Worm (Caenorhabditis elegans) whole organism, young adult: Measurements from ENCODE around the gene T01E8.8.

ENCODE experiments used
- B0035.1 ChIP-seq: sonication (generic microtip); optimal IDR thresholded peaks from 2 replicates; lab custom pipeline; 2016; ENCODE audit warnings: missing genetic modification characterization, mild to moderate bottlenecking, missing compliant biosample characterization, missing genotype, missing genetic modification reagents
- F10E7.11 ChIP-seq: sonication (generic microtip); optimal IDR thresholded peaks from 2 replicates; lab custom pipeline; 2017; ENCODE audit warnings: mild to moderate bottlenecking, missing genetic modification characterization, moderate library complexity, missing compliant biosample characterization
- F22D6.2 ChIP-seq: sonication (generic microtip); optimal IDR thresholded peaks from 2 replicates; lab custom pipeline; 2016; ENCODE audit warnings: mild to moderate bottlenecking, missing genetic modification characterization, missing compliant biosample characterization
- F33H1.4 ChIP-seq: fragments of 200-800 bp; sonication (Bioruptor generic); IDR thresholded peaks from 2 replicates; pipeline ENCODE4 v1.3.6; 2022; ENCODE audit warnings: missing genetic modification reagents, missing genetic modification characterization, missing compliant biosample characterization
- F49E8.2 ChIP-seq: sonication (generic microtip); optimal IDR thresholded peaks from 3 replicates; lab custom pipeline; 2017; ENCODE audit warnings: missing genetic modification characterization, mild to moderate bottlenecking, missing compliant biosample characterization, antibody characterized with exemption, moderate library complexity; ENCODE audit not compliant: insufficient read depth
- F57A8.1 ChIP-seq: fragments of 200-800 bp; sonication (Bioruptor generic); optimal IDR thresholded peaks from 2 replicates; lab custom pipeline; 2018; ENCODE audit warnings: mild to moderate bottlenecking, missing genetic modification characterization, moderate library complexity, missing compliant biosample characterization
- F57C9.4 ChIP-seq: sonication (generic microtip); optimal IDR thresholded peaks from 2 replicates; lab custom pipeline; 2017; ENCODE audit warnings: mild to moderate bottlenecking, missing genetic modification characterization, missing compliant biosample characterization
- T26A5.8 ChIP-seq: sonication (generic microtip); optimal IDR thresholded peaks from 2 replicates; lab custom pipeline; 2016; ENCODE audit warnings: missing genetic modification characterization, missing compliant biosample characterization
- Y79H2A.3 ChIP-seq: fragments of 200-800 bp; sonication (Bioruptor generic); conservative IDR thresholded peaks from 2 replicates; pipeline ENCODE4 v1.3.6; 2022; ENCODE audit warnings: missing genetic modification reagents, missing genetic modification characterization, missing compliant biosample characterization
- ama-1 ChIP-seq, 3 experiments: fragments of 150-350 bp in 1 of 3; sonication (generic microtip) in 2 of 3; optimal IDR thresholded peaks; 2 replicates each; lab custom pipeline; 2014 to 2018; ENCODE audit warnings: missing biosample characterization in 2 of 3, missing genetic modification characterization in 2 of 3, missing genetic modification reagents in 2 of 3
- attf-3 ChIP-seq: fragments of 200-800 bp; sonication (Bioruptor generic); conservative IDR thresholded peaks from 2 replicates; pipeline ENCODE4 v1.3.6; 2022; ENCODE audit warnings: missing genetic modification reagents, missing genetic modification characterization, missing compliant biosample characterization
- attf-5 ChIP-seq: fragments of 200-800 bp; sonication (Bioruptor generic); optimal IDR thresholded peaks from 2 replicates; lab custom pipeline; 2018; ENCODE audit warnings: mild to moderate bottlenecking, missing genetic modification characterization, missing compliant biosample characterization
- ceh-27 ChIP-seq: fragments of 200-800 bp; sonication (Bioruptor generic); optimal IDR thresholded peaks from 2 replicates; lab custom pipeline; 2018; ENCODE audit warnings: mild to moderate bottlenecking, missing genetic modification characterization, moderate library complexity, missing compliant biosample characterization
- ceh-40 ChIP-seq: fragments of 200-800 bp; sonication (Bioruptor generic); IDR thresholded peaks from 2 replicates; pipeline ENCODE4 v1.3.6; 2022; ENCODE audit warnings: missing genetic modification characterization, missing compliant biosample characterization
- dox-1 ChIP-seq: fragments of 200-800 bp; sonication (Bioruptor generic); IDR thresholded peaks from 2 replicates; pipeline ENCODE4 v1.3.6; 2022; ENCODE audit warnings: missing genetic modification reagents, missing genetic modification characterization, missing compliant biosample characterization
- dpl-1 ChIP-seq: fragments of 150-350 bp; optimal IDR thresholded peaks from 2 replicates; lab custom pipeline; 2014; ENCODE audit warnings: missing biosample characterization, missing genetic modification reagents, missing genetic modification characterization
- ets-4 ChIP-seq: fragments of 200-800 bp; sonication (Bioruptor generic); optimal IDR thresholded peaks from 2 replicates; lab custom pipeline; 2018; ENCODE audit warnings: mild to moderate bottlenecking, missing genetic modification characterization, missing compliant biosample characterization
- hlh-12 ChIP-seq: sonication (generic microtip); optimal IDR thresholded peaks from 2 replicates; lab custom pipeline; 2016; ENCODE audit warnings: missing genetic modification characterization, missing compliant biosample characterization
- let-607 ChIP-seq, 2 experiments: fragments of 200-800 bp in 1 of 2; sonication (Bioruptor generic) in 1 of 2; sonication (generic microtip) in 1 of 2; optimal IDR thresholded peaks; 2 replicates each; lab custom pipeline; 2016 to 2018; ENCODE audit warnings: mild to moderate bottlenecking in 2 of 2, missing compliant biosample characterization in 2 of 2, missing genetic modification characterization in 2 of 2, moderate library complexity in 2 of 2, missing genotype in 1 of 2
- lin-54 ChIP-seq: fragments of 200-800 bp; sonication (Bioruptor generic); optimal IDR thresholded peaks from 2 replicates; lab custom pipeline; 2018; ENCODE audit warnings: mild to moderate bottlenecking, missing genetic modification characterization, missing compliant biosample characterization
- lsy-27 ChIP-seq: sonication (generic microtip); optimal IDR thresholded peaks from 2 replicates; lab custom pipeline; 2017; ENCODE audit warnings: missing genetic modification characterization, mild to moderate bottlenecking, missing compliant biosample characterization, antibody characterized with exemption, missing genotype, borderline replicate concordance; ENCODE audit not compliant: insufficient read depth
- madf-10 ChIP-seq: sonication (generic microtip); optimal IDR thresholded peaks from 2 replicates; lab custom pipeline; 2016; ENCODE audit warnings: mild to moderate bottlenecking, missing genetic modification characterization, missing compliant biosample characterization
- madf-8 ChIP-seq: fragments of 200-800 bp; sonication (Bioruptor generic); conservative IDR thresholded peaks from 2 replicates; pipeline ENCODE4 v1.3.6; 2022; ENCODE audit warnings: missing genetic modification reagents, missing genetic modification characterization, missing compliant biosample characterization
- mel-28 ChIP-seq: sonication (generic microtip); optimal IDR thresholded peaks from 2 replicates; lab custom pipeline; 2016; ENCODE audit warnings: borderline replicate concordance, mild to moderate bottlenecking, missing genetic modification characterization, missing compliant biosample characterization
- mes-4 ChIP-seq: sonication (generic microtip); optimal IDR thresholded peaks from 2 replicates; lab custom pipeline; 2016; ENCODE audit warnings: missing genotype, missing genetic modification characterization, missing compliant biosample characterization
- nhr-179 ChIP-seq: sonication (generic microtip); optimal IDR thresholded peaks from 2 replicates; lab custom pipeline; 2016; ENCODE audit warnings: mild to moderate bottlenecking, missing genetic modification characterization, missing compliant biosample characterization
- nhr-80 ChIP-seq: sonication (generic microtip); optimal IDR thresholded peaks from 2 replicates; lab custom pipeline; 2016; ENCODE audit warnings: missing genetic modification characterization, missing compliant biosample characterization
- nhr-90 ChIP-seq: sonication (generic microtip); optimal IDR thresholded peaks from 2 replicates; lab custom pipeline; 2016; ENCODE audit warnings: missing genotype, mild to moderate bottlenecking, missing genetic modification characterization, missing compliant biosample characterization
- rcor-1 ChIP-seq: fragments of 200-800 bp; sonication (Bioruptor generic); IDR thresholded peaks from 2 replicates; pipeline ENCODE4 v1.3.6; 2022; ENCODE audit warnings: missing genetic modification reagents, missing genetic modification characterization, missing compliant biosample characterization
- rec-8 ChIP-seq, 2 experiments: sonication (generic microtip); optimal IDR thresholded peaks; 2 replicates each; lab custom pipeline; 2016; ENCODE audit warnings: mild to moderate bottlenecking in 2 of 2, missing genetic modification characterization in 2 of 2, missing genetic modification reagents in 2 of 2, missing genotype in 2 of 2, missing biosample characterization in 1 of 2, missing compliant biosample characterization in 1 of 2, moderate library complexity in 1 of 2
- snpc-3.4 ChIP-seq: sonication (generic microtip); optimal IDR thresholded peaks from 2 replicates; lab custom pipeline; 2017; ENCODE audit warnings: missing genetic modification characterization, mild to moderate bottlenecking, missing compliant biosample characterization, antibody characterized with exemption, moderate library complexity, missing genotype, missing genetic modification reagents
- snpc-4 ChIP-seq, 5 experiments: fragments of 150-350 bp in 1 of 5; sonication (generic microtip) in 4 of 5; optimal IDR thresholded peaks; 2 replicates each; lab custom pipeline; 2014 to 2018; ENCODE audit warnings: missing genetic modification characterization in 5 of 5, missing biosample characterization in 3 of 5, antibody characterized with exemption in 2 of 5, mild to moderate bottlenecking in 2 of 5, missing compliant biosample characterization in 2 of 5, missing genotype in 2 of 5, moderate library complexity in 2 of 5, missing genetic modification reagents in 1 of 5
- sptf-2 ChIP-seq: fragments of 200-800 bp; sonication (Bioruptor generic); optimal IDR thresholded peaks from 2 replicates; lab custom pipeline; 2018; ENCODE audit warnings: mild to moderate bottlenecking, missing genetic modification characterization, missing compliant biosample characterization
- tbp1 ChIP-seq: fragments of 200-800 bp; sonication (Bioruptor generic); optimal IDR thresholded peaks from 2 replicates; lab custom pipeline; 2018; ENCODE audit warnings: mild to moderate bottlenecking, missing genetic modification characterization, missing compliant biosample characterization
- tlf-1 ChIP-seq: fragments of 200-800 bp; sonication (Bioruptor generic); optimal IDR thresholded peaks from 2 replicates; lab custom pipeline; 2018; ENCODE audit warnings: mild to moderate bottlenecking, missing genetic modification characterization, missing compliant biosample characterization
- zfh-2 ChIP-seq: fragments of 200-800 bp; sonication (Bioruptor generic); conservative IDR thresholded peaks from 2 replicates; pipeline ENCODE4 v1.3.6; 2022; ENCODE audit warnings: missing genetic modification reagents, missing genetic modification characterization, missing compliant biosample characterization
- zim-3 ChIP-seq: sonication (generic microtip); optimal IDR thresholded peaks from 2 replicates; lab custom pipeline; 2017; ENCODE audit warnings: mild to moderate bottlenecking, missing genetic modification characterization, moderate library complexity, missing compliant biosample characterization
- ztf-22 ChIP-seq: fragments of 200-800 bp; sonication (Bioruptor generic); optimal IDR thresholded peaks from 2 replicates; lab custom pipeline; 2018; ENCODE audit warnings: mild to moderate bottlenecking, missing genetic modification characterization, moderate library complexity, missing compliant biosample characterization
- ztf-26 ChIP-seq: sonication (generic microtip); optimal IDR thresholded peaks from 2 replicates; lab custom pipeline; 2017; ENCODE audit warnings: missing genetic modification characterization, missing compliant biosample characterization
- ztf-3 ChIP-seq: fragments of 200-800 bp; sonication (Bioruptor generic); optimal IDR thresholded peaks from 2 replicates; lab custom pipeline; 2018; ENCODE audit warnings: mild to moderate bottlenecking, missing genetic modification characterization, missing compliant biosample characterization
- ztf-6 ChIP-seq: fragments of 200-800 bp; sonication (Bioruptor generic); IDR thresholded peaks from 2 replicates; pipeline ENCODE4 v1.3.6; 2022; ENCODE audit warnings: missing genetic modification reagents, missing genetic modification characterization, missing compliant biosample characterization

T01E8.8 gene

DNA sequence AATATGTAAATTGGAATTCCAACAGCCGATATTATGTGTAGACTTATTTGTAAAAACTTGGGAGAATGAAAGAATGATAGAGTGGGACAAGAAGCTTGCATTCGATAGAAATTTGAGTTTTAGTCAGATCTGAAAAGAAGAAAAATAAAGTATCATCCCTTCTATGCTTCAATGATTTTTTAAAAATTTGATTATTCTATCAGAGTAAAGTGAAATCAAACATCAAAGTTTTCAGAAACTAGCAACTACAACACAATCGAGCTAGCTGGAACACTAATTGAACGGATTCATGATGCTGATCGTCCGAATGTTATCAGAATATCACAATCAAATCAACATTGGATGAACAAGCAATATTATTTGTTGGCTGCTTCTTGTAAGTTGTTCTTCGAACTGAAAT is 4.0 kb upstream of the T01E8.8 start, which contains the start of gene srh-135:
TSS of gene srh-135 (minus strand) at position 101 of the 400 bp plus-strand sequence.
- TF ChIP-seq T26A5.8 (tag; lab: Kevin White, UChicago) (no peak), madf-10 (tag; lab: Kevin White, UChicago) (no peak), mes-4 (tag; lab: Kevin White, UChicago) (no peak), rcor-1 (GFP tag; lab: Robert Waterston, UW) (no peak), madf-8 (GFP tag; lab: Robert Waterston, UW) (no peak), F10E7.11 (tag; lab: Kevin White, UChicago) (no peak), ztf-22 (no peak), snpc-4 (GFP tag; optimal IDR thresholded peaks at IDR 0.05; lab: Kevin White, UChicago) (no peak), snpc-4 (tag; optimal IDR thresholded peaks at IDR 0.05; lab: Kevin White, UChicago) (no peak), mel-28 (tag; lab: Kevin White, UChicago) (no peak), ama-1 (optimal IDR thresholded peaks at IDR 0.05; lab: Kevin White, UChicago) (no peak), ama-1 (GFP tag; optimal IDR thresholded peaks at IDR 0.05; lab: Kevin White, UChicago) (no peak), lsy-27 (tag; lab: Kevin White, UChicago) (no peak), F57C9.4 (tag; lab: Kevin White, UChicago) (no peak), ztf-3 (no peak), ceh-27 (GFP tag; lab: Kevin White, UChicago) (no peak), let-607 (tag; optimal IDR thresholded peaks at IDR 0.05; lab: Kevin White, UChicago) (no peak), attf-5 (GFP tag; lab: Kevin White, UChicago) (no peak), rec-8 (tag; optimal IDR thresholded peaks at IDR 0.05; lab: Kevin White, UChicago) (no peak), F33H1.4 (GFP tag; lab: Robert Waterston, UW) (no peak), F57A8.1 (GFP tag; lab: Kevin White, UChicago) (no peak), attf-3 (GFP tag; lab: Robert Waterston, UW) (no peak)

ce11 chrII:10231874-10232273 is 802 bp downstream of the T01E8.8 start:
- TF ChIP-seq nhr-80 (tag; lab: Kevin White, UChicago) (peak; percentile 55), mel-28 (tag; lab: Kevin White, UChicago) (no peak), dox-1 (GFP tag; lab: Robert Waterston, UW) (0 out of 2 replicates have a peak, but pooled peaks have one; percentile 20)

ce11 chrII:10234398-10234797 is 3.3 kb downstream of the T01E8.8 start, which contains the start of gene ubxn-5:
Gene ubxn-5 (minus strand): TSS chrII:10234498.
- TF ChIP-seq B0035.1 (tag; lab: Kevin White, UChicago) (no peak), dpl-1 (GFP tag; lab: Kevin White, UChicago) (no peak), zfh-2 (GFP tag; lab: Robert Waterston, UW) (no peak), zim-3 (no peak), F22D6.2 (tag; lab: Kevin White, UChicago) (no peak), F57C9.4 (tag; lab: Kevin White, UChicago) (no peak), nhr-90 (tag; lab: Kevin White, UChicago) (no peak)

DNA sequence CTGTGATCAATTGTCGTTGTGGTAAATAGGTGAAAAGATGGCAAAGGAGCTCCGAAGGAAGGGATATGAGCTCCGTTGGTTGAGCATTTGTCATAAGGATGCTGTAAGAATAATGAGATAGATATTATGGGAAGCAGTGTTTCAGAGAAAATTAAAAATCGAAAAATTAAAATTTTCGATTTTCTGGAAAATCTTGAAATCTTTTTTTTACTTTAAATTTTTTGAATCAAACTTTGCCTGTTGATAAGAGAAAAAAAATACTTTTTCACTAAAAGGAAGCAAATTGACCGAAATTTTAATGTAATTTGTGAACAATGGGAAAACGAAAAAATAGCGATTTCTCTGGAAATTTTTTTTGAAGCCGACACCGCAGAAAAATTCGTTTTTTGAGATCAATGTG is 8.5 kb downstream of the T01E8.8 start, which contains the start of gene mec-15:
TSS of gene mec-15 (minus strand) at position 101 of the 400 bp plus-strand sequence.
- TF ChIP-seq F49E8.2, result no peak
- TF ChIP-seq tbp1 (GFP tag; lab: Kevin White, UChicago), result no peak
- no peak for TF ChIP-seq ceh-27 (GFP tag; lab: Kevin White, UChicago)
- no peak for TF ChIP-seq sptf-2 (GFP tag; lab: Kevin White, UChicago)
- no peak for TF ChIP-seq ztf-6 (GFP tag; lab: Robert Waterston, UW)
- TF ChIP-seq T26A5.8 (tag; lab: Kevin White, UChicago), result no peak
- TF ChIP-seq lin-54 (GFP tag; lab: Kevin White, UChicago), result no peak
- no peak for TF ChIP-seq ceh-40 (GFP tag; lab: Robert Waterston, UW)
- no peak for TF ChIP-seq madf-8 (GFP tag; lab: Robert Waterston, UW)
- TF ChIP-seq ets-4 (GFP tag; lab: Kevin White, UChicago), result no peak
- no peak for TF ChIP-seq nhr-179 (tag; lab: Kevin White, UChicago)
- no peak for TF ChIP-seq F57C9.4 (tag; lab: Kevin White, UChicago)
- no peak for TF ChIP-seq F33H1.4 (GFP tag; lab: Robert Waterston, UW)
- no peak for TF ChIP-seq madf-10 (tag; lab: Kevin White, UChicago)
- TF ChIP-seq tlf-1 (GFP tag; lab: Kevin White, UChicago), result no peak
- no peak for TF ChIP-seq mes-4 (tag; lab: Kevin White, UChicago)
- TF ChIP-seq hlh-12 (tag; lab: Kevin White, UChicago), result no peak
- no peak for TF ChIP-seq snpc-3.4 (tag; lab: Kevin White, UChicago)
- TF ChIP-seq ztf-26 (tag; lab: Kevin White, UChicago), result no peak
- no peak for TF ChIP-seq Y79H2A.3 (GFP tag; lab: Robert Waterston, UW)
